Worm (Caenorhabditis elegans) whole organism, dauer: ENCODE measurements around the gene rsd-2.

Experiments used
- unc-62 ChIP-seq: sonication (generic microtip); optimal IDR thresholded peaks from 2 replicates; lab custom pipeline; 2017; ENCODE audit warnings: missing biosample characterization, missing genetic modification reagents, missing genetic modification characterization

The rsd-2 gene

ce11 chrIV:13472011-13472410 lies 68.1 kb downstream of the rsd-2 start, which contains the start of the genes ttbk-8.1 and Y38H8A.4:
ttbk-8.1 (plus strand) TSS chrIV:13472311.
Y38H8A.4 (minus strand) TSS chrIV:13472376.
- no peak for TF ChIP-seq unc-62
